Worm (Caenorhabditis elegans): ENCODE results near the gene Y41G9A.10.

The Y41G9A.10 gene

DNA sequence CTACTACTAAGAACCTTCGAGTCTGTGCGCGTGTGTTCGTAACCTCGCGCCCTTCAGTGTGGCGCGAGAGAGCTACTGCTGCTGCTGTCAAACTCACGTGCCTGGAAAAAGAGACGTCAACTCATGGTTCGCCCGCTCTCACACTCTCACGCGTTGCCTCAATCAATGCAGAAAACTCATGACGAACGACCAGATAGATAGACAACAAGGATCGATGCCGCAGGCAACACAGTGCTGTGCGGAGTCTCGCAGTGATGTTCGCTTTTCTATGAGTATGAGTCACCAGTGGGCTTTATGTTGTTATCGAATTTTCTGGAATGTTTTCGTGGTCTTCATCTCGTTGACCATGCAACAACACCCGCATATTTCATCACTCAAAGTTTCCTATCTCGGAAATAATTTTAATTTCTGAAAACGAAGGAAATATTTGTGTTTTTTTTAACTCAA, 25.2 kb upstream of the Y41G9A.10 start:
- no peak for TF ChIP-seq tbx-11 (GFP tag; IDR thresholded peaks at IDR 0.05)
- TF ChIP-seq B0310.2 (tag; optimal IDR thresholded peaks at IDR 0.05) = no peak
- no peak for TF ChIP-seq scrt-1 (GFP tag; IDR thresholded peaks at IDR 0.05)
- TF ChIP-seq hmbx-1 (tag; optimal IDR thresholded peaks at IDR 0.05) = no peak
- no peak for TF ChIP-seq hmg-4 (GFP tag; optimal IDR thresholded peaks at IDR 0.05)
- TF ChIP-seq ets-7 (tag; optimal IDR thresholded peaks at IDR 0.05) = no peak
- TF ChIP-seq tra-4 (tag; optimal IDR thresholded peaks at IDR 0.05) = no peak
- TF ChIP-seq flt-1 (GFP tag; IDR thresholded peaks at IDR 0.05) = no peak
- TF ChIP-seq ceh-13 (GFP tag; optimal IDR thresholded peaks at IDR 0.05) = no peak
- no peak for TF ChIP-seq aly-1 (tag; optimal IDR thresholded peaks at IDR 0.05)
- TF ChIP-seq sea-1 (GFP tag; conservative IDR thresholded peaks at IDR 0.05) = no peak
- no peak for TF ChIP-seq ama-1 (optimal IDR thresholded peaks at IDR 0.05)
- TF ChIP-seq hnd-1 (tag; optimal IDR thresholded peaks at IDR 0.05) = no peak
- no peak for TF ChIP-seq tbx-37 (GFP tag; conservative IDR thresholded peaks at IDR 0.05)
- no peak for TF ChIP-seq pes-1 (GFP tag; IDR thresholded peaks at IDR 0.05)
- no peak for TF ChIP-seq ceh-36 (tag; optimal IDR thresholded peaks at IDR 0.05)
- TF ChIP-seq F13C5.2 (tag; optimal IDR thresholded peaks at IDR 0.05) = no peak

ce11 chrX:2970804-2971395, 24.5 kb upstream of the Y41G9A.10 start:
- TF ChIP-seq F13C5.2 (tag; optimal IDR thresholded peaks at IDR 0.05) (no peak), hnd-1 (tag; optimal IDR thresholded peaks at IDR 0.05) (no peak), ceh-13 (GFP tag; optimal IDR thresholded peaks at IDR 0.05) (no peak), ceh-36 (tag; optimal IDR thresholded peaks at IDR 0.05) (no peak), ets-7 (tag; optimal IDR thresholded peaks at IDR 0.05) (no peak)

- TF ChIP-seq ama-1 (optimal IDR thresholded peaks at IDR 0.05) (no peak), aly-1 (tag; optimal IDR thresholded peaks at IDR 0.05) (no peak), ets-7 (tag; optimal IDR thresholded peaks at IDR 0.05) (no peak), scrt-1 (GFP tag; IDR thresholded peaks at IDR 0.05) (no peak), hnd-1 (tag; optimal IDR thresholded peaks at IDR 0.05) (no peak), tbx-37 (GFP tag; conservative IDR thresholded peaks at IDR 0.05) (no peak), F13C5.2 (tag; optimal IDR thresholded peaks at IDR 0.05) (no peak)
Observed at ce11 chrX:2970212-2970611, 23.9 kb upstream of the Y41G9A.10 start.

DNA sequence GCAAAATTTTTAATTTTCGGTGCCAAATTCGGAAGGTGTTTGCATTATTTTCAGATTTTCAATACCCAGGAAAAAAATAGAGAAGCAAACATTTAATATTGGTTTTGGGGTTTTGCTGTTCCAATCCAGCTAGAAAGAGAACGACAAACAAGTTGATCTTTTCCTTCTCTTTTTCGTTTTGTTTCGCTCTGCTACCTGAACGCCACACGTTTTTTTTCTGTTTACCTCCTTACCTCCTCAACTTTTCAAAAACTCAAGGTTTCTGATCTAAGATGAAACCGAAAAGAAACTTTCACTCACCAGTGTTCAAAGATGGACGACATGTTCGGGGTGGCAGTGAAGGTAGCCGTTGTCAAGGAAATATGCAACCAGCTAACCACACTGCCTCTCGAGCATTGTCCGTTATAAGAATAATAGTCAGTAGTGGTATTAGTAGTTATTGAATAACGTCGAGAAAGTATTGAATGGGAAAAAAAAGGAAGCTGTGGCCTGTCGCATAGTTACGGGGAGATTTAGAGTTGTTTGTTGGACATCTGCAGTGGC, 23.2 kb upstream of the Y41G9A.10 start:
- TF ChIP-seq aly-1 (tag; optimal IDR thresholded peaks at IDR 0.05) (no peak), hnd-1 (tag; optimal IDR thresholded peaks at IDR 0.05) (no peak), tra-4 (tag; optimal IDR thresholded peaks at IDR 0.05) (no peak), hmbx-1 (tag; optimal IDR thresholded peaks at IDR 0.05) (no peak), sea-1 (GFP tag; conservative IDR thresholded peaks at IDR 0.05) (no peak), ama-1 (optimal IDR thresholded peaks at IDR 0.05) (no peak), ceh-13 (GFP tag; optimal IDR thresholded peaks at IDR 0.05) (no peak), F13C5.2 (tag; optimal IDR thresholded peaks at IDR 0.05) (no peak), B0310.2 (tag; optimal IDR thresholded peaks at IDR 0.05) (no peak)

ce11 chrX:2966252-2966651, 19.9 kb upstream of the Y41G9A.10 start:
- TF ChIP-seq sea-1 (GFP tag; conservative IDR thresholded peaks at IDR 0.05) = no peak
- TF ChIP-seq ama-1 (optimal IDR thresholded peaks at IDR 0.05) = no peak
- TF ChIP-seq hnd-1 (tag; optimal IDR thresholded peaks at IDR 0.05) = no peak
- no peak for TF ChIP-seq pes-1 (GFP tag; IDR thresholded peaks at IDR 0.05)

DNA sequence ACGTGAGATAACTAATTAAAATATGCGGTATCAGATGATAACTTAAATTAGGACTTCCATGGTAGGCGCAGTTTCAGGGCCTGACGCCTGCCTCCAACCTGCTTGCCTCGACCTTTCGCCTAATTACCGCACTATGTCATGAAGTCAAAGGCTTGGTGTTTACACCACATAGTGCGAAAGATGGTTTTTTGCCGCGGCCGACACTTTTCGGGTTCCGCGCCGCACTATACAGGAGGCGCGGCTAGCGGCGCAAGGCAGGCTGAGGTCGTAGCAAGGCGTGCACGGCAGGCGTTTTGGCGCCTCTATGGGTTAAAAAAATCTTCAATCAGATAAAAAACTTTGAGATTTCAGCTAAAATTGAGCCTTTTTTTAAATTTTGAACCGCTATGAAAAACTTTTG, 14.3 kb upstream of the Y41G9A.10 start:
- TF ChIP-seq ceh-13 (GFP tag; optimal IDR thresholded peaks at IDR 0.05) (no peak), B0310.2 (tag; optimal IDR thresholded peaks at IDR 0.05) (no peak), flt-1 (GFP tag; IDR thresholded peaks at IDR 0.05) (no peak), tra-4 (tag; optimal IDR thresholded peaks at IDR 0.05) (no peak), ceh-36 (tag; optimal IDR thresholded peaks at IDR 0.05) (no peak), hnd-1 (tag; optimal IDR thresholded peaks at IDR 0.05) (no peak), hmg-4 (GFP tag; optimal IDR thresholded peaks at IDR 0.05) (no peak), sea-1 (GFP tag; conservative IDR thresholded peaks at IDR 0.05) (no peak), hmbx-1 (tag; optimal IDR thresholded peaks at IDR 0.05) (no peak), ets-7 (tag; optimal IDR thresholded peaks at IDR 0.05) (no peak), tbx-37 (GFP tag; conservative IDR thresholded peaks at IDR 0.05) (no peak), F13C5.2 (tag; optimal IDR thresholded peaks at IDR 0.05) (no peak), tbx-11 (GFP tag; IDR thresholded peaks at IDR 0.05) (no peak), scrt-1 (GFP tag; IDR thresholded peaks at IDR 0.05) (no peak), ama-1 (optimal IDR thresholded peaks at IDR 0.05) (no peak), aly-1 (tag; optimal IDR thresholded peaks at IDR 0.05) (no peak)

- TF ChIP-seq B0310.2 (tag; optimal IDR thresholded peaks at IDR 0.05) = no peak
- no peak for TF ChIP-seq flt-1 (GFP tag; IDR thresholded peaks at IDR 0.05)
- TF ChIP-seq hmbx-1 (tag; optimal IDR thresholded peaks at IDR 0.05) = no peak
- TF ChIP-seq hnd-1 (tag; optimal IDR thresholded peaks at IDR 0.05) = no peak
- TF ChIP-seq tra-4 (tag; optimal IDR thresholded peaks at IDR 0.05) = no peak
- no peak for TF ChIP-seq tbx-37 (GFP tag; conservative IDR thresholded peaks at IDR 0.05)
- no peak for TF ChIP-seq ets-7 (tag; optimal IDR thresholded peaks at IDR 0.05)
- no peak for TF ChIP-seq ceh-13 (GFP tag; optimal IDR thresholded peaks at IDR 0.05)
- no peak for TF ChIP-seq sea-1 (GFP tag; conservative IDR thresholded peaks at IDR 0.05)
- TF ChIP-seq F13C5.2 (tag; optimal IDR thresholded peaks at IDR 0.05) = no peak
- TF ChIP-seq hmg-4 (GFP tag; optimal IDR thresholded peaks at IDR 0.05) = no peak
- TF ChIP-seq ama-1 (optimal IDR thresholded peaks at IDR 0.05) = no peak
- TF ChIP-seq aly-1 (tag; optimal IDR thresholded peaks at IDR 0.05) = no peak
- no peak for TF ChIP-seq pes-1 (GFP tag; IDR thresholded peaks at IDR 0.05)
- TF ChIP-seq ceh-36 (tag; optimal IDR thresholded peaks at IDR 0.05) = no peak
- no peak for TF ChIP-seq scrt-1 (GFP tag; IDR thresholded peaks at IDR 0.05)
- no peak for TF ChIP-seq tbx-11 (GFP tag; IDR thresholded peaks at IDR 0.05)
Observed at ce11 chrX:2957446-2957985, 11.2 kb upstream of the Y41G9A.10 start, which contains the start of gene gbb-1. TSS of gene gbb-1 (plus strand) at chrX:2957935.
